Worm (Caenorhabditis elegans) whole organism, midembryonic: Measurements from ENCODE around the gene srlf-27.

Source experiments
- T22C8.4 ChIP-seq: fragments of 200-800 bp; sonication (Bioruptor generic); IDR thresholded peaks from 2 replicates; pipeline ENCODE4 v1.3.6; 2022; ENCODE audit warnings: missing genetic modification characterization, missing compliant biosample characterization
- flt-1 ChIP-seq: fragments of 200-800 bp; sonication (Bioruptor generic); IDR thresholded peaks from 2 replicates; pipeline ENCODE4 v1.3.6; 2022; ENCODE audit warnings: missing genetic modification characterization, missing compliant biosample characterization
- ref-1 ChIP-seq: fragments of 200-800 bp; sonication (Bioruptor generic); conservative IDR thresholded peaks from 2 replicates; pipeline ENCODE4 v1.3.6; 2022; ENCODE audit warnings: missing genetic modification reagents, missing genetic modification characterization, missing compliant biosample characterization
- tab-1 ChIP-seq: fragments of 200-800 bp; sonication (Bioruptor generic); IDR thresholded peaks from 2 replicates; pipeline ENCODE4 v1.3.6; 2022; ENCODE audit warnings: missing genetic modification characterization, missing compliant biosample characterization
- ztf-29 ChIP-seq: fragments of 200-800 bp; sonication (Bioruptor generic); IDR thresholded peaks from 2 replicates; pipeline ENCODE4 v1.3.6; 2022; ENCODE audit warnings: missing genetic modification reagents, missing genetic modification characterization, missing compliant biosample characterization

DNA sequence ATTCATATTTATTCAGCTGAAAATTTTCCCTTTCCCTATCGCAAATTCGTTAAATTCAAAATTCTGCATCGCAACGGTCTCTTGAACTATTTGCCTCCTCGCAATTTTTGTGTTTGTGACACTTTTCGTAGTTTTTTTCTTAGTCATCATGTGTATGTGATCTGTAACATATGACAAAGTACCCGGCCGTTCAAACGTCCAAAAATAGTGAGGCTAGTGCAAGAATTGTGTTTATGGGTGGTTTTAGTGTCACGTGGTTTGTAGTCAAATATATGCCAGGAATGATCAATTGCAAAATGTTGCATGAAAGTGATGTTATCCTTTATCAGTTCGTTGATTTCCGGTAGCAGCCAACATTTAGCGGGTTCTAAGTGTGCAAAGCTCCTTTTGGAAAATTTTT is 27.7 kb upstream of the srlf-27 start:
- TF ChIP-seq T22C8.4 (GFP tag; lab: Robert Waterston, UW) (no peak), flt-1 (GFP tag; lab: Robert Waterston, UW) (no peak), ztf-29 (GFP tag; lab: Robert Waterston, UW) (no peak), tab-1 (no peak), ref-1 (GFP tag; lab: Robert Waterston, UW) (no peak)
